Fruit fly (Drosophila melanogaster) whole organism, prepupa: Measurements from ENCODE around the gene Alg10.

Experiments
- CG10631 ChIP-seq: fragments of 200-800 bp; sonication (Bioruptor generic); optimal IDR thresholded peaks from 2 replicates; lab custom pipeline; 2016; ENCODE audit warnings: missing biosample characterization, missing genetic modification characterization
- CG1621 ChIP-seq: fragments of 200-800 bp; sonication (Bioruptor generic); optimal IDR thresholded peaks from 3 replicates; lab custom pipeline; 2018; ENCODE audit warnings: missing biosample characterization, mild to moderate bottlenecking, missing genetic modification characterization
- CG16779 ChIP-seq: fragments of 200-800 bp; sonication (Bioruptor generic); optimal IDR thresholded peaks from 3 replicates; lab custom pipeline; 2017; ENCODE audit warnings: missing biosample characterization, mild to moderate bottlenecking, missing genetic modification characterization
- CG31627 ChIP-seq: fragments of 200-800 bp; sonication (Bioruptor generic); optimal IDR thresholded peaks from 3 replicates; lab custom pipeline; 2016; ENCODE audit warnings: missing biosample characterization, missing genetic modification characterization
- CG6854 ChIP-seq: fragments of 200-800 bp; sonication (Bioruptor generic); optimal IDR thresholded peaks from 2 replicates; lab custom pipeline; 2017; ENCODE audit warnings: missing biosample characterization, mild to moderate bottlenecking, missing genetic modification characterization
- CG8119 ChIP-seq: fragments of 200-800 bp; sonication (Bioruptor generic); IDR thresholded peaks from 3 replicates; pipeline ENCODE4 v1.3.6; 2022; ENCODE audit warnings: missing biosample characterization, missing genetic modification characterization
- CG8319 ChIP-seq: fragments of 200-800 bp; sonication (Bioruptor generic); optimal IDR thresholded peaks from 3 replicates; lab custom pipeline; 2016; ENCODE audit warnings: missing biosample characterization, missing genetic modification characterization
- CG8632 ChIP-seq: fragments of 200-800 bp; sonication (Bioruptor generic); optimal IDR thresholded peaks from 3 replicates; lab custom pipeline; 2016; ENCODE audit warnings: missing biosample characterization, missing genetic modification characterization
- Eip78C ChIP-seq: fragments of 200-800 bp; sonication (Bioruptor generic); peaks from one replicate; lab custom pipeline; 2016; ENCODE audit warnings: missing biosample characterization, missing genetic modification characterization
- Gug ChIP-seq: fragments of 200-800 bp; sonication (Bioruptor generic); IDR thresholded peaks from 2 replicates; pipeline ENCODE4 v1.3.6; 2022; ENCODE audit warnings: missing biosample characterization, missing genetic modification characterization
- Hr39 ChIP-seq: fragments of 200-800 bp; sonication (Bioruptor generic); optimal IDR thresholded peaks from 2 replicates; lab custom pipeline; 2016; ENCODE audit warnings: missing biosample characterization, missing genetic modification characterization
- Lpt ChIP-seq: fragments of 200-800 bp; sonication (Bioruptor generic); optimal IDR thresholded peaks from 3 replicates; lab custom pipeline; 2016; ENCODE audit warnings: missing biosample characterization, missing genetic modification characterization

- TF ChIP-seq Eip78C (GFP tag; lab: Kevin White, UChicago) (no peak), CG8319 (no peak), CG16779 (tag; lab: Kevin White, UChicago) (no peak), CG10631 (no peak), CG8119 (GFP tag; lab: Robert Waterston, UW) (no peak), CG8632 (GFP tag; lab: Kevin White, UChicago) (no peak), Gug (no peak), CG31627 (GFP tag; lab: Kevin White, UChicago) (no peak), Hr39 (GFP tag; lab: Kevin White, UChicago) (no peak), CG6854 (GFP tag; lab: Kevin White, UChicago) (no peak), CG1621 (tag; lab: Kevin White, UChicago) (no peak), Lpt (no peak)
Measured at dm6 chr3L:11195275-11195674, 30.5 kb downstream of the Alg10 start.
